Worm (Caenorhabditis elegans): ENCODE data around the gene srj-20.

srj-20 gene

ce11 chrV:2589834-2590233, 16.8 kb upstream of the srj-20 start:
- TF ChIP-seq madf-5 (GFP tag; IDR thresholded peaks at IDR 0.05) (no peak), hlh-30 (tag; optimal IDR thresholded peaks at IDR 0.05; ENCODE audit: insufficient read depth) (no peak), aha-1 (tag) (peak; percentile 39)

- TF ChIP-seq duxl-1 (tag; optimal IDR thresholded peaks at IDR 0.05; ENCODE audit: poor library complexity) (no peak), dve-1 (tag; optimal IDR thresholded peaks at IDR 0.05; ENCODE audit: insufficient read depth) (peak; percentile 33), daf-16 (GFP tag; optimal IDR thresholded peaks at IDR 0.05) (no peak), daf-16 (tag; optimal IDR thresholded peaks at IDR 0.05) (peak; percentile 42), pqm-1 (tag; optimal IDR thresholded peaks at IDR 0.05) (peak; percentile 3), jun-1 (tag; optimal IDR thresholded peaks at IDR 0.05) (no peak), dmd-6 (GFP tag; IDR thresholded peaks at IDR 0.05) (peak; percentile 43)
Observed at ce11 chrV:2585727-2586126, 12.7 kb upstream of the srj-20 start, which contains the start of gene C29G2.6. C29G2.6 (minus strand) TSS chrV:2585908.

ce11 chrV:2580598-2580997, 7.6 kb upstream of the srj-20 start, which contains the start of gene C29G2.3:
C29G2.3 (plus strand) TSS chrV:2580898.
- no peak for TF ChIP-seq daf-8 (GFP tag; IDR thresholded peaks at IDR 0.05)
- TF ChIP-seq Y75B8A.6 (GFP tag; IDR thresholded peaks at IDR 0.05), result no peak
- no peak for TF ChIP-seq unc-130 (GFP tag; optimal IDR thresholded peaks at IDR 0.05)
- no peak for TF ChIP-seq lin-13 (GFP tag; optimal IDR thresholded peaks at IDR 0.05)
- TF ChIP-seq T20F7.1 (GFP tag; optimal IDR thresholded peaks at IDR 0.05), result no peak
- no peak for TF ChIP-seq ceh-28 (tag; optimal IDR thresholded peaks at IDR 0.05)
- no peak for TF ChIP-seq T26A8.4 (GFP tag; IDR thresholded peaks at IDR 0.05)
- no peak for TF ChIP-seq ceh-62 (tag; optimal IDR thresholded peaks at IDR 0.05)
- TF ChIP-seq tag-97 (GFP tag; IDR thresholded peaks at IDR 0.05), result no peak
- TF ChIP-seq mdt-29 (GFP tag; IDR thresholded peaks at IDR 0.05), result no peak
- no peak for TF ChIP-seq fkh-10 (GFP tag; optimal IDR thresholded peaks at IDR 0.05)
- no peak for TF ChIP-seq nhr-77 (tag; optimal IDR thresholded peaks at IDR 0.05)
- TF ChIP-seq ceh-20 (GFP tag; IDR thresholded peaks at IDR 0.05), result no peak
- no peak for TF ChIP-seq skn-1 (tag; optimal IDR thresholded peaks at IDR 0.05)
- no peak for TF ChIP-seq hlh-30 (tag; optimal IDR thresholded peaks at IDR 0.05; ENCODE audit: insufficient read depth)
- no peak for TF ChIP-seq madf-9 (GFP tag; conservative IDR thresholded peaks at IDR 0.05)
- TF ChIP-seq dpl-1 (GFP tag; optimal IDR thresholded peaks at IDR 0.05), result no peak

ce11 chrV:2577603-2578002, 4.6 kb upstream of the srj-20 start, which contains the start of gene srt-4:
srt-4 (plus strand) TSS chrV:2577903.
- TF ChIP-seq nhr-28 (tag; optimal IDR thresholded peaks at IDR 0.05), result no peak
- no peak for TF ChIP-seq php-3 (GFP tag; IDR thresholded peaks at IDR 0.05)
- TF ChIP-seq pqm-1 (tag; optimal IDR thresholded peaks at IDR 0.05), result no peak
- TF ChIP-seq fkh-10 (GFP tag; optimal IDR thresholded peaks at IDR 0.05), result no peak
- TF ChIP-seq unc-39 (tag; optimal IDR thresholded peaks at IDR 0.05), result no peak

ce11 chrV:2575716-2576115, 2.7 kb upstream of the srj-20 start:
- TF ChIP-seq T26A8.4 (GFP tag; IDR thresholded peaks at IDR 0.05) (no peak), saeg-2 (GFP tag; IDR thresholded peaks at IDR 0.05) (no peak), ces-1 (GFP tag; optimal IDR thresholded peaks at IDR 0.05) (no peak), tag-97 (GFP tag; IDR thresholded peaks at IDR 0.05) (no peak), madf-5 (GFP tag; IDR thresholded peaks at IDR 0.05) (0 out of 4 replicates have a peak, but pooled peaks of 1 of the 2 experiments have one; percentile 5), hif-1 (tag; optimal IDR thresholded peaks at IDR 0.05) (no peak), mxl-2 (GFP tag; conservative IDR thresholded peaks at IDR 0.05) (no peak), set-16 (GFP tag; IDR thresholded peaks at IDR 0.05) (peak; percentile 73), ceh-62 (tag; optimal IDR thresholded peaks at IDR 0.05) (no peak), unc-130 (GFP tag; optimal IDR thresholded peaks at IDR 0.05) (no peak), nhr-28 (tag; optimal IDR thresholded peaks at IDR 0.05) (no peak), nhr-11 (tag; optimal IDR thresholded peaks at IDR 0.05) (no peak), Y105C5A.15 (GFP tag; IDR thresholded peaks at IDR 0.05) (0 out of 2 replicates have a peak, but pooled peaks have one; percentile 40), hlh-30 (tag; optimal IDR thresholded peaks at IDR 0.05; ENCODE audit: insufficient read depth) (no peak), mes-2 (tag; optimal IDR thresholded peaks at IDR 0.05; ENCODE audit: poor library complexity, severe bottlenecking) (no peak)
